Fruit fly (Drosophila melanogaster) whole organism, prepupa: Measurements from ENCODE around the gene CG32276.

Experiments used
- CG16779 ChIP-seq: fragments of 200-800 bp; sonication (Bioruptor generic); optimal IDR thresholded peaks from 3 replicates; lab custom pipeline; 2017; ENCODE audit warnings: missing biosample characterization, mild to moderate bottlenecking, missing genetic modification characterization
- CG3919 ChIP-seq: fragments of 200-800 bp; sonication (Bioruptor generic); optimal IDR thresholded peaks from 3 replicates; lab custom pipeline; 2016; ENCODE audit warnings: missing biosample characterization, missing genetic modification characterization
- CG9139 ChIP-seq: fragments of 200-800 bp; sonication (Bioruptor generic); optimal IDR thresholded peaks from 3 replicates; lab custom pipeline; 2017; ENCODE audit warnings: missing biosample characterization, mild to moderate bottlenecking, missing genetic modification characterization
- Eip78C ChIP-seq: fragments of 200-800 bp; sonication (Bioruptor generic); peaks from one replicate; lab custom pipeline; 2016; ENCODE audit warnings: missing biosample characterization, missing genetic modification characterization
- Gug ChIP-seq: fragments of 200-800 bp; sonication (Bioruptor generic); IDR thresholded peaks from 2 replicates; pipeline ENCODE4 v1.3.6; 2022; ENCODE audit warnings: missing biosample characterization, missing genetic modification characterization
- Hr39 ChIP-seq: fragments of 200-800 bp; sonication (Bioruptor generic); optimal IDR thresholded peaks from 2 replicates; lab custom pipeline; 2016; ENCODE audit warnings: missing biosample characterization, missing genetic modification characterization
- Lpt ChIP-seq: fragments of 200-800 bp; sonication (Bioruptor generic); optimal IDR thresholded peaks from 3 replicates; lab custom pipeline; 2016; ENCODE audit warnings: missing biosample characterization, missing genetic modification characterization
- OdsH ChIP-seq: fragments of 200-800 bp; sonication (Bioruptor generic); optimal IDR thresholded peaks from 3 replicates; lab custom pipeline; 2016; ENCODE audit warnings: missing biosample characterization, missing genetic modification characterization
- Smox ChIP-seq: fragments of 200-800 bp; sonication (Bioruptor generic); optimal IDR thresholded peaks from 3 replicates; lab custom pipeline; 2016; ENCODE audit warnings: missing biosample characterization, missing genetic modification characterization

dm6 chr3L:3226458-3226783, 27.6 kb upstream of the CG32276 start:
- no peak for TF ChIP-seq CG16779 (tag; lab: Kevin White, UChicago)
- no peak for TF ChIP-seq Eip78C (GFP tag; lab: Kevin White, UChicago)
- no peak for TF ChIP-seq OdsH (GFP tag; lab: Kevin White, UChicago)
- TF ChIP-seq Smox (GFP tag; lab: Kevin White, UChicago): no peak
- TF ChIP-seq Gug: no peak
- TF ChIP-seq CG3919 (GFP tag; lab: Kevin White, UChicago): no peak
- no peak for TF ChIP-seq Lpt (GFP tag; lab: Kevin White, UChicago)
- TF ChIP-seq CG9139 (GFP tag; lab: Kevin White, UChicago): no peak
- no peak for TF ChIP-seq Hr39
